Worm (Caenorhabditis elegans) whole organism, mixed stage, embryonic: ENCODE results near the gene F15G9.1.

Experiments used
- lin-13 ChIP-seq: fragments of 150-350 bp; optimal IDR thresholded peaks from 2 replicates; lab custom pipeline; 2014; ENCODE audit warnings: missing biosample characterization, missing genetic modification characterization
- mep-1 ChIP-seq: fragments of 150-350 bp; optimal IDR thresholded peaks from 2 replicates; lab custom pipeline; 2017; ENCODE audit warnings: missing biosample characterization, missing genetic modification reagents, missing genetic modification characterization, inconsistent platforms
- sem-2 ChIP-seq: fragments of 200-800 bp; sonication (Bioruptor generic); optimal IDR thresholded peaks from 2 replicates; lab custom pipeline; 2018; ENCODE audit warnings: mild to moderate bottlenecking, missing genetic modification characterization, missing compliant biosample characterization
- unc-62 ChIP-seq: fragments of 150-350 bp; optimal IDR thresholded peaks from 2 replicates; lab custom pipeline; 2014; ENCODE audit warnings: missing biosample characterization, missing genetic modification reagents, missing genetic modification characterization

- TF ChIP-seq lin-13 (tag; lab: Kevin White, UChicago) (no peak), sem-2 (GFP tag; lab: Kevin White, UChicago) (no peak), mep-1 (tag; lab: Kevin White, UChicago) (no peak), unc-62 (GFP tag; lab: Kevin White, UChicago) (no peak)
These were observed 49.4 kb upstream of the F15G9.1 start for ce11 chrX:9656772-9657171.
